Worm (Caenorhabditis elegans) whole organism, L1 larva: ENCODE data around the gene F55A11.8.

Source experiments
- ceh-88 ChIP-seq: fragments of 200-800 bp; sonication (Bioruptor generic); IDR thresholded peaks from 2 replicates; pipeline ENCODE4 v1.3.6; 2022; ENCODE audit warnings: missing genetic modification characterization, missing compliant biosample characterization
- egl-27 ChIP-seq, 2 experiments: fragments of 150-350 bp in 1 of 2; sonication (generic microtip); optimal IDR thresholded peaks; 3 replicates each; lab custom pipeline; 2017 to 2018; ENCODE audit warnings: missing biosample characterization in 2 of 2, missing genetic modification characterization in 2 of 2, missing genetic modification reagents in 2 of 2
- elt-2 ChIP-seq: sonication (generic microtip); optimal IDR thresholded peaks from 2 replicates; lab custom pipeline; 2016; ENCODE audit warnings: missing genetic modification characterization, mild to moderate bottlenecking, inconsistent platforms, missing compliant biosample characterization, missing genetic modification reagents
- lin-15B ChIP-seq: fragments of 150-350 bp; sonication (generic microtip); optimal IDR thresholded peaks from 3 replicates; lab custom pipeline; 2014; ENCODE audit warnings: missing biosample characterization, missing genetic modification characterization
- lir-3 ChIP-seq: sonication (generic microtip); optimal IDR thresholded peaks from 2 replicates; lab custom pipeline; 2016; ENCODE audit warnings: mild to moderate bottlenecking, missing genetic modification characterization, moderate library complexity, missing compliant biosample characterization; ENCODE audit not compliant: poor library complexity
- nhr-11 ChIP-seq: fragments of 150-350 bp; optimal IDR thresholded peaks from 2 replicates; lab custom pipeline; 2014; ENCODE audit warnings: missing biosample characterization, missing genetic modification characterization
- nhr-77 ChIP-seq: fragments of 150-350 bp; optimal IDR thresholded peaks from 2 replicates; lab custom pipeline; 2014; ENCODE audit warnings: missing biosample characterization, missing genetic modification characterization
- rnt-1 ChIP-seq: sonication (generic microtip); optimal IDR thresholded peaks from 2 replicates; lab custom pipeline; 2016; ENCODE audit warnings: mild to moderate bottlenecking, missing genetic modification characterization, moderate library complexity, missing compliant biosample characterization
- tlp-1 ChIP-seq: fragments of 150-350 bp; optimal IDR thresholded peaks from 2 replicates; lab custom pipeline; 2014; ENCODE audit warnings: missing biosample characterization, missing genetic modification characterization

- no peak for TF ChIP-seq ceh-88
- no peak for TF ChIP-seq rnt-1 (tag; lab: Kevin White, UChicago)
- no peak for TF ChIP-seq tlp-1
- no peak for TF ChIP-seq lir-3 (tag; lab: Kevin White, UChicago)
- TF ChIP-seq lin-15B (tag; lab: Kevin White, UChicago) = no peak
- TF ChIP-seq elt-2 (tag; lab: Kevin White, UChicago) = no peak
- no peak for TF ChIP-seq nhr-77 (tag; lab: Kevin White, UChicago)
- TF ChIP-seq egl-27 (tag; optimal IDR thresholded peaks at IDR 0.05; lab: Kevin White, UChicago) = no peak
- no peak for TF ChIP-seq nhr-11
These were observed 37.7 kb downstream of the F55A11.8 start, which contains the start of gene D2023.4 for ce11 chrV:11825662-11826061.
